Worm (Caenorhabditis elegans): Measurements from ENCODE around the gene sec-5.

The sec-5 gene

DNA sequence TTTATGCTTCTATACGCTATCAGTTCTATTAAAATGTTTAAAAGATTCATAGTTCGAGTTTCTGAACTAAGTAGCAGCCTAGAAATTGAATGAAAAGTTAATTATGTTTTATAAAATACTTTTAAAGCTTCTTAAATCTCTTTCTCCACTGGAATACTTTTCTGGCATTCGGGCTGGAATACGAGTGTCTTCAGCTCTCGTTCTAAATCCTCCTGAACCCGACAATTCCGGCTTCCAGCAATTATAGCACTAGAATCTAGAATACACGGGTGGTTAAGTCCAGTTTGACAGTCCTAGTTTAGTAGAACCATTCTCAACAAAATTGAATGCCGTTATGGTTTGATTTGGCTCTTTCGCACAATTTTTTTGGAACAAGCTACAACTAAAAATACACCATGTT, 44.6 kb downstream of the sec-5 start:
- no peak for TF ChIP-seq unc-39 (tag; optimal IDR thresholded peaks at IDR 0.05)
- TF ChIP-seq ceh-28 (tag; optimal IDR thresholded peaks at IDR 0.05), result peak; percentile 14
- TF ChIP-seq aly-2 (tag; optimal IDR thresholded peaks at IDR 0.05), result no peak
- peak; percentile 62 for TF ChIP-seq lsy-12 (tag; optimal IDR thresholded peaks at IDR 0.05)
- peak; percentile 12 for TF ChIP-seq nhr-43 (tag; optimal IDR thresholded peaks at IDR 0.05; ENCODE audit: poor library complexity, severe bottlenecking)

DNA sequence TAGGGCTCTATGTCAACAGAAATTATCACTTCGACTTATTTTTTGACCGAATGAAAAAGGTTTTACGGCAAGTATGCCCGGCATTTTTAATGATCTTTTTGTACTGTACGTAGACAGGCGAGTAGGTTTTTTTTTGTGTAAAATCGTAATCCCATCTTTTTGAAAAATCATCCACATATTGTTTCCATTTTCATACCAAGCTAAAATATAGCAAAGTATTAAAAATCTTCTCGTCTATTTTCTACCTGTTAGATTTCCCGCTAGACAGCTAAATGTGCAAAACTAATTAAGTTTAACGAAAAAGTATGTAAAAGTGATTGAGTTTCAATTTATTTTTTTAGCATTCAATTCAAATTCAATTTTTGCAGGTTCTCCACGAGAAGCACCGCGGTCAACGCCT, 45.6 kb downstream of the sec-5 start, which contains the start of gene C16D2.1:
Gene C16D2.1 (plus strand): TSS at position 301 of the 400 bp plus-strand sequence.
- no peak for TF ChIP-seq lin-39 (tag; optimal IDR thresholded peaks at IDR 0.05)
- no peak for TF ChIP-seq ZK546.5 (tag; optimal IDR thresholded peaks at IDR 0.05)
- no peak for TF ChIP-seq nhr-237 (tag; optimal IDR thresholded peaks at IDR 0.05)
- TF ChIP-seq mml-1 (tag; optimal IDR thresholded peaks at IDR 0.05), result no peak
- no peak for TF ChIP-seq fkh-10 (GFP tag; optimal IDR thresholded peaks at IDR 0.05)
- TF ChIP-seq daf-12 (tag; optimal IDR thresholded peaks at IDR 0.05), result no peak
- no peak for TF ChIP-seq elt-3 (tag; optimal IDR thresholded peaks at IDR 0.05)
- TF ChIP-seq zag-1 (tag; optimal IDR thresholded peaks at IDR 0.05), result no peak

- no peak for TF ChIP-seq lin-39 (tag; optimal IDR thresholded peaks at IDR 0.05)
- TF ChIP-seq nhr-25 (tag; optimal IDR thresholded peaks at IDR 0.05), result peak; percentile 49
- TF ChIP-seq nhr-237 (tag; optimal IDR thresholded peaks at IDR 0.05), result no peak
- no peak for TF ChIP-seq pha-4 (tag; optimal IDR thresholded peaks at IDR 0.05)
- TF ChIP-seq nhr-11 (tag; optimal IDR thresholded peaks at IDR 0.05), result peak; percentile 23
Measured at ce11 chrII:9130339-9130738, 46.6 kb downstream of the sec-5 start.

DNA sequence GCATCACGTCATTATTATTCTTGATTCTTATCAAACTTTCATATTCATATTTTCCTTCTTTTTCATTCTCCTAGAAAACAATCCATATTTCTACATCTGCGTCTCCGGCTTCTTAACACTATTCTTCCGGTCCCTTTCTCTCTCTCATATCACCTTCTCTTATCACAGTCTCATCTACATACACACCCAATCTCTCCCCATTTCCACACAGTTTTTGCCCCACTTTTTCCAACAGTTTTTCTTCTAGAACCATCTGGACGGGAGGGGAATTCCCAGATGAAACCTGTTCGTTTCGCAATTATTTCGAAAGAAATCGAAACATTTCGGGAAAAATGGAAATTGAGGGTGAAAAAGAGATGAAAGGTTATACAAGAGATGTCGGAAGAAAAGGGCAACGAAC, 48.8 kb downstream of the sec-5 start:
- TF ChIP-seq ceh-16 (tag; optimal IDR thresholded peaks at IDR 0.05) (no peak), jun-1 (tag; optimal IDR thresholded peaks at IDR 0.05) (no peak), lsy-12 (tag; optimal IDR thresholded peaks at IDR 0.05) (peak; percentile 65), nhr-23 (tag; optimal IDR thresholded peaks at IDR 0.05) (peak; percentile 97), ceh-82 (tag; optimal IDR thresholded peaks at IDR 0.05) (no peak), ceh-28 (tag; optimal IDR thresholded peaks at IDR 0.05) (peak; percentile 76), fos-1 (tag; optimal IDR thresholded peaks at IDR 0.05) (peak; percentile 47), nhr-237 (tag; optimal IDR thresholded peaks at IDR 0.05) (no peak), elt-2 (tag; optimal IDR thresholded peaks at IDR 0.05) (peak; percentile 93), nhr-76 (tag; optimal IDR thresholded peaks at IDR 0.05) (no peak), ama-1 (optimal IDR thresholded peaks at IDR 0.05) (peak; percentile 16), ztf-4 (tag; optimal IDR thresholded peaks at IDR 0.05) (no peak), nhr-28 (tag; optimal IDR thresholded peaks at IDR 0.05) (no peak), R02D3.7 (tag; optimal IDR thresholded peaks at IDR 0.05) (peak; percentile 43), pqm-1 (tag; optimal IDR thresholded peaks at IDR 0.05) (peak; percentile 69), pha-4 (tag; optimal IDR thresholded peaks at IDR 0.05) (peak; percentile 29), nhr-67 (tag; optimal IDR thresholded peaks at IDR 0.05) (no peak), nhr-43 (tag; optimal IDR thresholded peaks at IDR 0.05; ENCODE audit: poor library complexity, severe bottlenecking) (peak; percentile 50), nfya-1 (tag; optimal IDR thresholded peaks at IDR 0.05; ENCODE audit: insufficient read depth) (peak; percentile 46), nhr-25 (tag; optimal IDR thresholded peaks at IDR 0.05) (peak; percentile 82), daf-12 (tag; optimal IDR thresholded peaks at IDR 0.05) (no peak), elt-3 (tag; optimal IDR thresholded peaks at IDR 0.05) (peak in 1 of 3 experiments; percentile 89)

- TF ChIP-seq fkh-10 (GFP tag; optimal IDR thresholded peaks at IDR 0.05), result no peak
- no peak for TF ChIP-seq nhr-67 (tag; optimal IDR thresholded peaks at IDR 0.05)
- TF ChIP-seq ama-1 (optimal IDR thresholded peaks at IDR 0.05), result peak; percentile 44
- TF ChIP-seq jun-1 (tag; optimal IDR thresholded peaks at IDR 0.05), result no peak
- TF ChIP-seq lin-39 (tag; optimal IDR thresholded peaks at IDR 0.05), result no peak
- no peak for TF ChIP-seq R02D3.7 (tag; optimal IDR thresholded peaks at IDR 0.05)
- no peak for TF ChIP-seq fos-1 (tag; optimal IDR thresholded peaks at IDR 0.05)
Measured at ce11 chrII:9127379-9127778, 49.6 kb downstream of the sec-5 start.

- TF ChIP-seq ceh-16 (tag; optimal IDR thresholded peaks at IDR 0.05) (no peak), ztf-11 (tag; optimal IDR thresholded peaks at IDR 0.05) (no peak), nhr-43 (tag; optimal IDR thresholded peaks at IDR 0.05; ENCODE audit: poor library complexity, severe bottlenecking) (no peak), mdl-1 (tag; optimal IDR thresholded peaks at IDR 0.05) (no peak), fkh-10 (GFP tag; optimal IDR thresholded peaks at IDR 0.05) (no peak), jun-1 (tag; optimal IDR thresholded peaks at IDR 0.05) (no peak), lsy-12 (tag; optimal IDR thresholded peaks at IDR 0.05) (no peak), nhr-12 (tag; optimal IDR thresholded peaks at IDR 0.05) (no peak), ceh-28 (tag; optimal IDR thresholded peaks at IDR 0.05) (no peak), skn-1 (tag; optimal IDR thresholded peaks at IDR 0.05) (no peak), nhr-76 (tag; optimal IDR thresholded peaks at IDR 0.05) (no peak), nhr-28 (tag; optimal IDR thresholded peaks at IDR 0.05) (no peak), snpc-4 (tag; optimal IDR thresholded peaks at IDR 0.05) (no peak), fkh-2 (tag; optimal IDR thresholded peaks at IDR 0.05) (no peak), unc-39 (tag; optimal IDR thresholded peaks at IDR 0.05) (no peak), nhr-67 (tag; optimal IDR thresholded peaks at IDR 0.05) (no peak), nhr-237 (tag; optimal IDR thresholded peaks at IDR 0.05) (no peak), nhr-23 (tag; optimal IDR thresholded peaks at IDR 0.05) (peak; percentile 32), elt-2 (tag; optimal IDR thresholded peaks at IDR 0.05) (peak; percentile 1), elt-3 (tag; optimal IDR thresholded peaks at IDR 0.05) (peak in 1 of 3 experiments; percentile 3), ama-1 (optimal IDR thresholded peaks at IDR 0.05) (no peak), unc-62 (GFP tag; optimal IDR thresholded peaks at IDR 0.05) (no peak), ceh-82 (tag; optimal IDR thresholded peaks at IDR 0.05) (no peak), ZK546.5 (tag; optimal IDR thresholded peaks at IDR 0.05) (no peak), nhr-77 (tag; optimal IDR thresholded peaks at IDR 0.05) (no peak), eor-1 (tag; optimal IDR thresholded peaks at IDR 0.05) (no peak), mml-1 (tag; optimal IDR thresholded peaks at IDR 0.05) (no peak), R02D3.7 (tag; optimal IDR thresholded peaks at IDR 0.05) (no peak), lin-39 (tag; optimal IDR thresholded peaks at IDR 0.05) (no peak)
Measured at ce11 chrII:9126965-9127364, 50.0 kb downstream of the sec-5 start.
